Worm (Caenorhabditis elegans): Measurements from ENCODE around the gene srg-24.

The srg-24 gene

DNA sequence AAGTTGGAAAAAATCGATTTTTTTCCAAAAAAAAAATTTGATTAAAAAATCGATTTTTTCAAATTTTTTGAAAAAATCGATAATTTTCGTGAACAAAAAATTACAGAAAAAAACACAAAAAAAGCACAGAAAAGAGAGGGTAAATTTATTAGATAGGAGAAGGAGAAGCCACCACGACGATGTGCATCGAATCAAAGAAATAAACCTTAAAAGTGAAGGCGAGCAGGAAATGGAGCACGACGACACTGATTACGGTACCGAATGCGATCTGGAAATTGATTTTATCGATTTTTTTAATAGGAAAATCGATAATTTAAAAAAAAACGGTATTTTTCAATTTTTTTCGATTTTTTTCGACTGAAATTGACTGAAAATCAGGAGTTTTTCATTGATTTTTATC, 35.4 kb downstream of the srg-24 start:
- no peak for TF ChIP-seq fkh-2 (tag; optimal IDR thresholded peaks at IDR 0.05)
- TF ChIP-seq mml-1 (tag; optimal IDR thresholded peaks at IDR 0.05), result no peak
- no peak for TF ChIP-seq nfya-1 (tag; optimal IDR thresholded peaks at IDR 0.05; ENCODE audit: insufficient read depth)
- no peak for TF ChIP-seq egl-5 (tag; optimal IDR thresholded peaks at IDR 0.05)
- TF ChIP-seq daf-12 (tag; optimal IDR thresholded peaks at IDR 0.05), result no peak
- TF ChIP-seq jun-1 (tag; optimal IDR thresholded peaks at IDR 0.05), result no peak
- no peak for TF ChIP-seq fos-1 (tag; optimal IDR thresholded peaks at IDR 0.05)
- TF ChIP-seq egl-27 (tag; optimal IDR thresholded peaks at IDR 0.05), result no peak
- no peak for TF ChIP-seq elt-3 (tag; optimal IDR thresholded peaks at IDR 0.05)
- no peak for TF ChIP-seq aly-2 (tag; optimal IDR thresholded peaks at IDR 0.05)
- no peak for TF ChIP-seq nhr-43 (tag; optimal IDR thresholded peaks at IDR 0.05; ENCODE audit: poor library complexity, severe bottlenecking)
- no peak for TF ChIP-seq ztf-11 (tag; optimal IDR thresholded peaks at IDR 0.05)
- TF ChIP-seq hmg-11 (tag; optimal IDR thresholded peaks at IDR 0.05), result no peak
- no peak for TF ChIP-seq nhr-11 (tag; optimal IDR thresholded peaks at IDR 0.05)
- TF ChIP-seq skn-1 (tag; optimal IDR thresholded peaks at IDR 0.05), result no peak
- no peak for TF ChIP-seq nhr-76 (tag; optimal IDR thresholded peaks at IDR 0.05)
- no peak for TF ChIP-seq nhr-77 (tag; optimal IDR thresholded peaks at IDR 0.05)
- TF ChIP-seq nhr-12 (tag; optimal IDR thresholded peaks at IDR 0.05), result no peak

DNA sequence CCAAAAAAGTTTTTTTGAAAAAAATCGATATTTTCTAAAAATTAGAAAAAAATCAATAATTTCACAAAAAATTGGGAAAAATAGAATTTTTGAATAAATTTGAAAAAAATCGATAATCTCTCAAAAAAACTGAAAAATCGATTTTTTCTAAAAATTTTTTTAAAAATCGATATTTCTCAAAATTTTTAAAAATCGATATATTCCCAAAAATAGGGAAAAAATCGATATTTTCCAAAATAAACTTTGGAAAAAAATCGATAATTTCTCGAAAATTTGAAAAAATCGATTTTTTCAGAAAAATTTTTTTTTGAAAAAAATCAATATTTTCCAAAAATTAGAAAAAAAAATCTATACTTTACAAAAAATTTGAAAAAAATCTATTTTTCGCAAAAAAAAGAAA, 35.8 kb downstream of the srg-24 start:
- TF ChIP-seq aly-2 (tag; optimal IDR thresholded peaks at IDR 0.05) (no peak), nhr-12 (tag; optimal IDR thresholded peaks at IDR 0.05) (no peak), nfya-1 (tag; optimal IDR thresholded peaks at IDR 0.05; ENCODE audit: insufficient read depth) (no peak), ceh-28 (tag; optimal IDR thresholded peaks at IDR 0.05) (peak; percentile 97), ceh-16 (tag; optimal IDR thresholded peaks at IDR 0.05) (no peak), nhr-43 (tag; optimal IDR thresholded peaks at IDR 0.05; ENCODE audit: poor library complexity, severe bottlenecking) (no peak), ztf-4 (tag; optimal IDR thresholded peaks at IDR 0.05) (no peak)

DNA sequence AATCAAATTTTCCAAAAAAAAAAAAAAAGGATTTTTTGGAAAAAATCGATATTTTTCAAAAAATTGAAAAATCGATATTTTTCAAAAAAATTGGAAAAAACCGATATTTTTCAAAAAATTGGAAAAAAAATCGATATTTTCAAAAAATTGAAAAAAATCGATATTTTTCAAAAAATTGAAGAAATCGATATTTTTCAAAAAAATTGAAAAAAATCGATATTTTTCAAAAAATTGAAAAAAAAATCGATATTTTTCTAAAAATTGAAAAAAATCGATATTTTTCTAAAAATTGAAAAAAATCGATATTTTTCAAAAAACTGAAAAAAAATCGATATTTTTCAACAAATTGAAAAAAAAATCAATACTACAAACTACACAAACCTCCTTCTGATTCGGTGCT, 36.5 kb downstream of the srg-24 start:
- TF ChIP-seq ceh-28 (tag; optimal IDR thresholded peaks at IDR 0.05) (peak; percentile 96), unc-62 (GFP tag; optimal IDR thresholded peaks at IDR 0.05) (no peak), nhr-77 (tag; optimal IDR thresholded peaks at IDR 0.05) (no peak), nhr-11 (tag; optimal IDR thresholded peaks at IDR 0.05) (no peak), pha-4 (tag; optimal IDR thresholded peaks at IDR 0.05) (no peak)

DNA sequence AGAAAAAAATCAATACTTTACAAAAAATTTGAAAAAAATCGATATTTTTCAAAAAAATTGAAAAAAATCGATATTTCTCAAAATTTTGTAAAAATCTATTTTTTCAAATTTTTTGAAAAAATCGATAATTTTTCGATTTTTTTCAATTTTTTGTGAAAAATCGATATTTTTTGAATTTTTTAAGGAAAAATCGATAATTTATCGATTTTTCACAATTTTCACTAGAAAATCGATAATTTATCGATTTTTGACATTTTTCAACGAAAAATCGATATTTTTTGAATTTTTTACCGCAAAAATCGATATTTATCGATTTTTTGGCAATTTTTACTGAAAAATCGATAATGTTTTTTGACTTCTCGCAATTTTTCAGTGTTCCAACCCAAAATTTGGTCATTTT, 37.1 kb downstream of the srg-24 start:
- no peak for TF ChIP-seq fkh-10 (GFP tag; optimal IDR thresholded peaks at IDR 0.05)
- peak; percentile 98 for TF ChIP-seq ceh-28 (tag; optimal IDR thresholded peaks at IDR 0.05)

DNA sequence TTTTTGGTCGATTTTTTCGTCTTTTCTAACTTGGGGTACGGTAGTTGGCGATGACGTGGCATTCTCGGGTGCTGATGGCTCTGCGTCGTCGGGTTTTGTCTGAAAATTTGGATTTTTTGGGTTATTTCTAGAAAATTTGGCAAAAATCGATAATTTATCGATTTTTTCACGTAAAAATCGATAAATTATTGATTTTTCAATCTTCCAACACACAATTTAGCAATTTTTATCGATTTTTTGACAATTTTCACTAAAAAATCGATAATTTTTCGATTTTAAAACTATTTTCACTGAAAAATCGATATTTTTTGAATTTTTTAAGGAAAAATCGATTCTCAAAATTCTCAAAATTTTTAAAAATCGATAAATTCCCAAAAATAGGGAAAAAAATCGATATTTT, 37.6 kb downstream of the srg-24 start:
- TF ChIP-seq unc-62 (GFP tag; optimal IDR thresholded peaks at IDR 0.05), result no peak
- TF ChIP-seq ceh-28 (tag; optimal IDR thresholded peaks at IDR 0.05), result peak; percentile 82
- TF ChIP-seq ceh-16 (tag; optimal IDR thresholded peaks at IDR 0.05), result no peak
- no peak for TF ChIP-seq nhr-237 (tag; optimal IDR thresholded peaks at IDR 0.05)

DNA sequence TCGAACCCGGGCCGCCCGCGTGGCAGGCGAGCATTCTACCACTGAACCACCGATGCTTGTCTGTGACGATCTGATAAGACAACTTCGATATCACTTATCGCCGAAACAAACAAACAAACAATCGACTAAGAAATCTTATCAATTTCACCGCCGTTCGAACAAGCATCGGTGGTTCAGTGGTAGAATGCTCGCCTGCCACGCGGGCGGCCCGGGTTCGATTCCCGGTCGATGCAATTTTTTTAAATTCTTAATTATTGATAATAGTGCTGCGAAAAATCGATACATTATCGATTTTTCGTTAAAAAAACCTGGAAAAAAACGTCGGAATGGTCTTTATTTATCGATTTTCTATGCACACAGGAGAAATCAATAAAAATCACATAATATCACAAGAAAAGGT, 38.2 kb downstream of the srg-24 start:
- no peak for TF ChIP-seq nhr-237 (tag; optimal IDR thresholded peaks at IDR 0.05)
- TF ChIP-seq unc-39 (tag; optimal IDR thresholded peaks at IDR 0.05), result no peak
- TF ChIP-seq ztf-4 (tag; optimal IDR thresholded peaks at IDR 0.05), result no peak
- TF ChIP-seq snpc-4 (tag; optimal IDR thresholded peaks at IDR 0.05), result no peak
- TF ChIP-seq ceh-82 (tag; optimal IDR thresholded peaks at IDR 0.05), result no peak
- no peak for TF ChIP-seq mml-1 (tag; optimal IDR thresholded peaks at IDR 0.05)
- TF ChIP-seq tbx-2 (tag; optimal IDR thresholded peaks at IDR 0.05), result no peak
- no peak for TF ChIP-seq ama-1 (optimal IDR thresholded peaks at IDR 0.05)
- TF ChIP-seq sea-2 (GFP tag; optimal IDR thresholded peaks at IDR 0.05), result no peak
- TF ChIP-seq fkh-2 (tag; optimal IDR thresholded peaks at IDR 0.05), result no peak
- TF ChIP-seq nfya-1 (tag; optimal IDR thresholded peaks at IDR 0.05; ENCODE audit: insufficient read depth), result peak; percentile 27
- TF ChIP-seq nhr-11 (tag; optimal IDR thresholded peaks at IDR 0.05), result no peak
- no peak for TF ChIP-seq hmg-11 (tag; optimal IDR thresholded peaks at IDR 0.05)
- no peak for TF ChIP-seq ceh-16 (tag; optimal IDR thresholded peaks at IDR 0.05)
- TF ChIP-seq egl-5 (tag; optimal IDR thresholded peaks at IDR 0.05), result no peak
- no peak for TF ChIP-seq nhr-28 (tag; optimal IDR thresholded peaks at IDR 0.05)
- TF ChIP-seq nhr-77 (tag; optimal IDR thresholded peaks at IDR 0.05), result no peak
- no peak for TF ChIP-seq zag-1 (tag; optimal IDR thresholded peaks at IDR 0.05)
- no peak for TF ChIP-seq lin-15B (tag; optimal IDR thresholded peaks at IDR 0.05)
- TF ChIP-seq pha-4 (tag; optimal IDR thresholded peaks at IDR 0.05), result peak; percentile 36
- peak; percentile 81 for TF ChIP-seq ceh-28 (tag; optimal IDR thresholded peaks at IDR 0.05)
- TF ChIP-seq mdl-1 (tag; optimal IDR thresholded peaks at IDR 0.05), result no peak
- TF ChIP-seq R02D3.7 (tag; optimal IDR thresholded peaks at IDR 0.05), result no peak
- TF ChIP-seq elt-2 (tag; optimal IDR thresholded peaks at IDR 0.05), result peak; percentile 69
- no peak for TF ChIP-seq ztf-11 (tag; optimal IDR thresholded peaks at IDR 0.05)
- TF ChIP-seq nhr-43 (tag; optimal IDR thresholded peaks at IDR 0.05; ENCODE audit: poor library complexity, severe bottlenecking), result no peak
- no peak for TF ChIP-seq aly-2 (tag; optimal IDR thresholded peaks at IDR 0.05)
- no peak for TF ChIP-seq lin-39 (tag; optimal IDR thresholded peaks at IDR 0.05)
- no peak for TF ChIP-seq jun-1 (tag; optimal IDR thresholded peaks at IDR 0.05)
- TF ChIP-seq pqm-1 (tag; optimal IDR thresholded peaks at IDR 0.05), result peak; percentile 17
- no peak for TF ChIP-seq elt-1 (tag; optimal IDR thresholded peaks at IDR 0.05)
